Worm (Caenorhabditis elegans) whole organism, early embryonic: ENCODE data around the gene lin-52.

Source experiments
- B0310.2 ChIP-seq: sonication (generic microtip); optimal IDR thresholded peaks from 2 replicates; lab custom pipeline; 2016; ENCODE audit warnings: mild to moderate bottlenecking, missing genetic modification characterization, missing compliant biosample characterization
- ama-1 ChIP-seq: fragments of 150-350 bp; optimal IDR thresholded peaks from 2 replicates; lab custom pipeline; 2014
- ceh-36 ChIP-seq: sonication (generic microtip); optimal IDR thresholded peaks from 2 replicates; lab custom pipeline; 2016; ENCODE audit warnings: missing genetic modification characterization, inconsistent platforms, missing compliant biosample characterization
- flt-1 ChIP-seq: fragments of 200-800 bp; sonication (Bioruptor generic); IDR thresholded peaks from 2 replicates; pipeline ENCODE4 v1.3.6; 2022; ENCODE audit warnings: missing genetic modification characterization, missing compliant biosample characterization
- pes-1 ChIP-seq: fragments of 200-800 bp; sonication (Bioruptor generic); IDR thresholded peaks from 2 replicates; pipeline ENCODE4 v1.3.6; 2022; ENCODE audit warnings: missing genetic modification reagents, missing genetic modification characterization, missing compliant biosample characterization
- sea-1 ChIP-seq: fragments of 200-800 bp; sonication (Bioruptor generic); conservative IDR thresholded peaks from 2 replicates; pipeline ENCODE4 v1.3.6; 2022; ENCODE audit warnings: missing genetic modification characterization, missing compliant biosample characterization
- tbx-11 ChIP-seq: fragments of 200-800 bp; sonication (Bioruptor generic); IDR thresholded peaks from 2 replicates; pipeline ENCODE4 v1.3.6; 2022; ENCODE audit warnings: missing genetic modification characterization, missing compliant biosample characterization
- tbx-37 ChIP-seq: fragments of 200-800 bp; sonication (Bioruptor generic); conservative IDR thresholded peaks from 2 replicates; pipeline ENCODE4 v1.3.6; 2022; ENCODE audit warnings: missing genetic modification reagents, missing genetic modification characterization, missing compliant biosample characterization

DNA sequence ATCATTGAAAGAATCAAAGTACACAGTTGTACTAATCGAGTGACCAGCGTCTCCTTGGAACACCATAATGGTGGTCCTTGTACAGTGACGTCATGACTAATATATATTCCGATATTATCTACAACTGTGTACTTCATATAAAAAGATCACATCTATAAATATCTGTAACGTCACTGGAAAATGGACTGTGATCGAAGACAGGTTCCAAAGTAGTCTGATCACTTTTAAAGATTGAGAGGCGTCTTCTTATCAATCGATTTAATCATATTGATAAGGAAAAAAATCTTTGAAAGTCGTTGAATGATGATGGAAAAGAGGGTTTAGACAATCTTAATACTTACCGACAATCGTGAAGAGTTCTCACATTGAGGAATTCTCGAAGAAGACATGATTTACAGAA lies 33.5 kb upstream of the lin-52 start:
- no peak for TF ChIP-seq tbx-37 (GFP tag; lab: Robert Waterston, UW)
- no peak for TF ChIP-seq flt-1 (GFP tag; lab: Robert Waterston, UW)
- no peak for TF ChIP-seq ama-1 (lab: Kevin White, UChicago)
- no peak for TF ChIP-seq B0310.2 (tag; lab: Kevin White, UChicago)
- no peak for TF ChIP-seq tbx-11 (GFP tag; lab: Robert Waterston, UW)
- TF ChIP-seq sea-1: no peak
- TF ChIP-seq ceh-36 (tag; lab: Kevin White, UChicago): no peak
- no peak for TF ChIP-seq pes-1 (GFP tag; lab: Robert Waterston, UW)
